Worm (Caenorhabditis elegans) whole organism, midembryonic: ENCODE data around the gene ncl-1.

Experiments used
- T22C8.4 ChIP-seq: fragments of 200-800 bp; sonication (Bioruptor generic); IDR thresholded peaks from 2 replicates; pipeline ENCODE4 v1.3.6; 2022; ENCODE audit warnings: missing genetic modification characterization, missing compliant biosample characterization
- cog-1 ChIP-seq: sonication (generic microtip); optimal IDR thresholded peaks from 2 replicates; lab custom pipeline; 2016; ENCODE audit warnings: missing genetic modification characterization, missing compliant biosample characterization
- flt-1 ChIP-seq: fragments of 200-800 bp; sonication (Bioruptor generic); IDR thresholded peaks from 2 replicates; pipeline ENCODE4 v1.3.6; 2022; ENCODE audit warnings: missing genetic modification characterization, missing compliant biosample characterization
- klf-2 ChIP-seq: fragments of 200-800 bp; sonication (Bioruptor generic); conservative IDR thresholded peaks from 2 replicates; pipeline ENCODE4 v1.3.6; 2022; ENCODE audit warnings: missing genetic modification reagents, missing genetic modification characterization, missing compliant biosample characterization
- med-1 ChIP-seq: sonication (generic microtip); optimal IDR thresholded peaks from 2 replicates; lab custom pipeline; 2017; ENCODE audit warnings: missing genetic modification characterization, mild to moderate bottlenecking, missing compliant biosample characterization, antibody characterized with exemption, missing genetic modification reagents; ENCODE audit not compliant: insufficient read depth
- ref-1 ChIP-seq: fragments of 200-800 bp; sonication (Bioruptor generic); conservative IDR thresholded peaks from 2 replicates; pipeline ENCODE4 v1.3.6; 2022; ENCODE audit warnings: missing genetic modification reagents, missing genetic modification characterization, missing compliant biosample characterization
- tab-1 ChIP-seq: fragments of 200-800 bp; sonication (Bioruptor generic); IDR thresholded peaks from 2 replicates; pipeline ENCODE4 v1.3.6; 2022; ENCODE audit warnings: missing genetic modification characterization, missing compliant biosample characterization
- ztf-23 ChIP-seq: fragments of 200-800 bp; sonication (Bioruptor generic); IDR thresholded peaks from 2 replicates; pipeline ENCODE4 v1.3.6; 2022; ENCODE audit warnings: missing genetic modification reagents, missing genetic modification characterization, missing compliant biosample characterization
- ztf-29 ChIP-seq: fragments of 200-800 bp; sonication (Bioruptor generic); IDR thresholded peaks from 2 replicates; pipeline ENCODE4 v1.3.6; 2022; ENCODE audit warnings: missing genetic modification reagents, missing genetic modification characterization, missing compliant biosample characterization

The ncl-1 gene

ce11 chrIII:7716550-7716949 is 3.0 kb upstream of the ncl-1 start:
- no peak for TF ChIP-seq ztf-29 (GFP tag; lab: Robert Waterston, UW)
- TF ChIP-seq med-1 (GFP tag; lab: Kevin White, UChicago), result no peak
- no peak for TF ChIP-seq T22C8.4 (GFP tag; lab: Robert Waterston, UW)
- TF ChIP-seq ztf-23 (GFP tag; lab: Robert Waterston, UW), result no peak
- TF ChIP-seq cog-1 (tag; lab: Kevin White, UChicago), result no peak
- no peak for TF ChIP-seq tab-1
- no peak for TF ChIP-seq ref-1 (GFP tag; lab: Robert Waterston, UW)
- TF ChIP-seq klf-2, result no peak
- no peak for TF ChIP-seq flt-1

- TF ChIP-seq klf-2 (no peak), tab-1 (no peak), flt-1 (no peak), med-1 (GFP tag; lab: Kevin White, UChicago) (no peak), ref-1 (GFP tag; lab: Robert Waterston, UW) (no peak), T22C8.4 (GFP tag; lab: Robert Waterston, UW) (no peak), cog-1 (tag; lab: Kevin White, UChicago) (no peak), ztf-23 (GFP tag; lab: Robert Waterston, UW) (no peak), ztf-29 (GFP tag; lab: Robert Waterston, UW) (no peak)
These were observed 1.2 kb upstream of the ncl-1 start for ce11 chrIII:7718318-7718717.

ce11 chrIII:7720861-7721260 is 1.3 kb downstream of the ncl-1 start:
- TF ChIP-seq flt-1 (no peak), T22C8.4 (GFP tag; lab: Robert Waterston, UW) (no peak), ref-1 (GFP tag; lab: Robert Waterston, UW) (no peak), med-1 (GFP tag; lab: Kevin White, UChicago) (no peak), cog-1 (tag; lab: Kevin White, UChicago) (no peak), tab-1 (no peak), ztf-29 (GFP tag; lab: Robert Waterston, UW) (no peak), klf-2 (no peak), ztf-23 (GFP tag; lab: Robert Waterston, UW) (no peak)

ce11 chrIII:7721513-7721912 is 2.0 kb downstream of the ncl-1 start:
- TF ChIP-seq ztf-23 (GFP tag; lab: Robert Waterston, UW) (no peak), ref-1 (GFP tag; lab: Robert Waterston, UW) (no peak), flt-1 (no peak), tab-1 (no peak), cog-1 (tag; lab: Kevin White, UChicago) (no peak), ztf-29 (GFP tag; lab: Robert Waterston, UW) (no peak), klf-2 (no peak), med-1 (GFP tag; lab: Kevin White, UChicago) (no peak), T22C8.4 (GFP tag; lab: Robert Waterston, UW) (no peak)

- TF ChIP-seq ref-1 (GFP tag; lab: Robert Waterston, UW) (no peak), cog-1 (tag; lab: Kevin White, UChicago) (no peak), klf-2 (no peak), ztf-23 (GFP tag; lab: Robert Waterston, UW) (no peak), tab-1 (no peak), T22C8.4 (GFP tag; lab: Robert Waterston, UW) (no peak), ztf-29 (GFP tag; lab: Robert Waterston, UW) (no peak), flt-1 (no peak), med-1 (GFP tag; lab: Kevin White, UChicago) (no peak)
These were observed 2.9 kb downstream of the ncl-1 start for ce11 chrIII:7722411-7722810.

ce11 chrIII:7722999-7723398 is 3.5 kb downstream of the ncl-1 start:
- TF ChIP-seq T22C8.4 (GFP tag; lab: Robert Waterston, UW) (no peak), flt-1 (no peak), cog-1 (tag; lab: Kevin White, UChicago) (no peak), ztf-23 (GFP tag; lab: Robert Waterston, UW) (no peak), ref-1 (GFP tag; lab: Robert Waterston, UW) (no peak), med-1 (GFP tag; lab: Kevin White, UChicago) (no peak), klf-2 (no peak), ztf-29 (GFP tag; lab: Robert Waterston, UW) (no peak), tab-1 (no peak)

ce11 chrIII:7723412-7724068 is 4.0 kb downstream of the ncl-1 start:
- TF ChIP-seq klf-2 (no peak), ztf-23 (GFP tag; lab: Robert Waterston, UW) (no peak), cog-1 (tag; lab: Kevin White, UChicago) (no peak), med-1 (GFP tag; lab: Kevin White, UChicago) (no peak), T22C8.4 (GFP tag; lab: Robert Waterston, UW) (no peak), ztf-29 (GFP tag; lab: Robert Waterston, UW) (no peak), flt-1 (no peak)

ce11 chrIII:7724433-7724832 is 4.9 kb downstream of the ncl-1 start:
- TF ChIP-seq ztf-29 (GFP tag; lab: Robert Waterston, UW), result no peak
- no peak for TF ChIP-seq med-1 (GFP tag; lab: Kevin White, UChicago)
- no peak for TF ChIP-seq cog-1 (tag; lab: Kevin White, UChicago)
- TF ChIP-seq tab-1, result no peak

- TF ChIP-seq ref-1 (GFP tag; lab: Robert Waterston, UW), result no peak
- 0 out of 2 replicates have a peak, but pooled peaks have one; percentile 19 for TF ChIP-seq tab-1
These were observed 6.1 kb downstream of the ncl-1 start for ce11 chrIII:7725483-7726250.
